Worm (Caenorhabditis elegans) whole organism, young adult: ENCODE data around the gene R07E5.15.
A peak's percentile ranks its signal among the peaks of the same experiment; 100 is the strongest.

ENCODE experiments used
- B0019.2 ChIP-seq: fragments of 200-800 bp; sonication (Bioruptor generic); conservative IDR thresholded peaks from 2 replicates; pipeline ENCODE4 v1.3.6; 2022; ENCODE audit warnings: missing genetic modification reagents, missing genetic modification characterization, missing compliant biosample characterization
- B0261.1 ChIP-seq: sonication (generic microtip); optimal IDR thresholded peaks from 2 replicates; lab custom pipeline; 2016; ENCODE audit warnings: mild to moderate bottlenecking, missing genetic modification characterization, moderate library complexity, missing compliant biosample characterization
- C06A6.2 ChIP-seq: fragments of 200-800 bp; sonication (Bioruptor generic); conservative IDR thresholded peaks from 2 replicates; pipeline ENCODE4 v1.3.6; 2022; ENCODE audit warnings: missing genetic modification characterization, missing compliant biosample characterization
- C17E4.6 ChIP-seq: fragments of 200-800 bp; sonication (Bioruptor generic); IDR thresholded peaks from 2 replicates; pipeline ENCODE4 v1.3.6; 2022; ENCODE audit warnings: missing genetic modification reagents, missing genetic modification characterization, missing compliant biosample characterization
- F10E7.11 ChIP-seq: sonication (generic microtip); optimal IDR thresholded peaks from 2 replicates; lab custom pipeline; 2017; ENCODE audit warnings: mild to moderate bottlenecking, missing genetic modification characterization, moderate library complexity, missing compliant biosample characterization
- F22D6.2 ChIP-seq: sonication (generic microtip); optimal IDR thresholded peaks from 2 replicates; lab custom pipeline; 2016; ENCODE audit warnings: mild to moderate bottlenecking, missing genetic modification characterization, missing compliant biosample characterization
- F23B12.7 ChIP-seq: sonication (generic microtip); optimal IDR thresholded peaks from 2 replicates; lab custom pipeline; 2017; ENCODE audit warnings: missing genetic modification characterization, mild to moderate bottlenecking, missing compliant biosample characterization, antibody characterized with exemption, moderate library complexity; ENCODE audit not compliant: insufficient read depth
- F39B2.1 ChIP-seq: fragments of 200-800 bp; sonication (Bioruptor generic); IDR thresholded peaks from 2 replicates; pipeline ENCODE4 v1.3.6; 2022; ENCODE audit warnings: missing genetic modification reagents, missing genetic modification characterization, missing compliant biosample characterization
- F57C9.4 ChIP-seq: sonication (generic microtip); optimal IDR thresholded peaks from 2 replicates; lab custom pipeline; 2017; ENCODE audit warnings: mild to moderate bottlenecking, missing genetic modification characterization, missing compliant biosample characterization
- T07F8.4 ChIP-seq: sonication (generic microtip); optimal IDR thresholded peaks from 2 replicates; lab custom pipeline; 2016; ENCODE audit warnings: mild to moderate bottlenecking, missing genetic modification characterization, moderate library complexity, missing compliant biosample characterization
- Y53F4B.3 ChIP-seq: fragments of 200-800 bp; sonication (Bioruptor generic); IDR thresholded peaks from 2 replicates; pipeline ENCODE4 v1.3.6; 2022; ENCODE audit warnings: missing genetic modification reagents, missing genetic modification characterization, missing compliant biosample characterization
- Y53G8AR.9 ChIP-seq: fragments of 200-800 bp; sonication (Bioruptor generic); conservative IDR thresholded peaks from 2 replicates; pipeline ENCODE4 v1.3.6; 2022; ENCODE audit warnings: missing genetic modification reagents, missing genetic modification characterization, missing compliant biosample characterization
- Y67H2A.10 ChIP-seq: fragments of 200-800 bp; sonication (Bioruptor generic); conservative IDR thresholded peaks from 2 replicates; pipeline ENCODE4 v1.3.6; 2022; ENCODE audit warnings: missing genetic modification reagents, missing genetic modification characterization, missing compliant biosample characterization
- Y79H2A.3 ChIP-seq: fragments of 200-800 bp; sonication (Bioruptor generic); conservative IDR thresholded peaks from 2 replicates; pipeline ENCODE4 v1.3.6; 2022; ENCODE audit warnings: missing genetic modification reagents, missing genetic modification characterization, missing compliant biosample characterization
- atf-7 ChIP-seq: sonication (generic microtip); optimal IDR thresholded peaks from 2 replicates; lab custom pipeline; 2017; ENCODE audit warnings: mild to moderate bottlenecking, missing genetic modification characterization, missing compliant biosample characterization
- attf-6 ChIP-seq: fragments of 200-800 bp; sonication (Bioruptor generic); IDR thresholded peaks from 2 replicates; pipeline ENCODE4 v1.3.6; 2022; ENCODE audit warnings: missing genetic modification reagents, missing genetic modification characterization, missing compliant biosample characterization
- bed-2 ChIP-seq: fragments of 200-800 bp; sonication (Bioruptor generic); IDR thresholded peaks from 2 replicates; pipeline ENCODE4 v1.3.6; 2022; ENCODE audit warnings: missing genetic modification reagents, missing genetic modification characterization, missing compliant biosample characterization
- ceh-100 ChIP-seq: fragments of 200-800 bp; sonication (Bioruptor generic); IDR thresholded peaks from 2 replicates; pipeline ENCODE4 v1.3.6; 2022; ENCODE audit warnings: missing genetic modification reagents, missing genetic modification characterization, missing compliant biosample characterization
- ceh-40 ChIP-seq: fragments of 200-800 bp; sonication (Bioruptor generic); IDR thresholded peaks from 2 replicates; pipeline ENCODE4 v1.3.6; 2022; ENCODE audit warnings: missing genetic modification characterization, missing compliant biosample characterization
- ceh-79 ChIP-seq: sonication (generic microtip); optimal IDR thresholded peaks from 2 replicates; lab custom pipeline; 2017; ENCODE audit warnings: mild to moderate bottlenecking, missing genetic modification characterization, missing compliant biosample characterization
- dpff-1 ChIP-seq: sonication (generic microtip); optimal IDR thresholded peaks from 2 replicates; lab custom pipeline; 2017; ENCODE audit warnings: mild to moderate bottlenecking, missing genetic modification characterization, missing compliant biosample characterization
- egl-18 ChIP-seq: fragments of 200-800 bp; sonication (Bioruptor generic); IDR thresholded peaks from 2 replicates; pipeline ENCODE4 v1.3.6; 2022; ENCODE audit warnings: missing genetic modification reagents, missing genetic modification characterization, missing compliant biosample characterization
- egrh-3 ChIP-seq: fragments of 200-800 bp; sonication (Bioruptor generic); IDR thresholded peaks from 2 replicates; pipeline ENCODE4 v1.3.6; 2022; ENCODE audit warnings: missing genetic modification reagents, missing genetic modification characterization, missing compliant biosample characterization
- him-1 ChIP-seq: sonication (generic microtip); optimal IDR thresholded peaks from 2 replicates; lab custom pipeline; 2016; ENCODE audit warnings: missing genotype, missing genetic modification reagents, missing genetic modification characterization, missing compliant biosample characterization
- hlh-12 ChIP-seq: sonication (generic microtip); optimal IDR thresholded peaks from 2 replicates; lab custom pipeline; 2016; ENCODE audit warnings: missing genetic modification characterization, missing compliant biosample characterization
- lag-1 ChIP-seq: fragments of 200-800 bp; sonication (Bioruptor generic); IDR thresholded peaks from 2 replicates; pipeline ENCODE4 v1.3.6; 2022; ENCODE audit warnings: missing genetic modification reagents, missing genetic modification characterization, missing compliant biosample characterization
- let-607 ChIP-seq, 2 experiments: fragments of 200-800 bp in 1 of 2; sonication (Bioruptor generic) in 1 of 2; sonication (generic microtip) in 1 of 2; optimal IDR thresholded peaks; 2 replicates each; lab custom pipeline; 2016 to 2018; ENCODE audit warnings: mild to moderate bottlenecking in 2 of 2, missing compliant biosample characterization in 2 of 2, missing genetic modification characterization in 2 of 2, moderate library complexity in 2 of 2, missing genotype in 1 of 2
- lin-35 ChIP-seq, 3 experiments: fragments of 150-350 bp in 2 of 3; sonication (generic microtip) in 1 of 3; optimal IDR thresholded peaks; 2 replicates each; lab custom pipeline; 2014 to 2018; ENCODE audit warnings: missing biosample characterization in 3 of 3, missing genetic modification characterization in 3 of 3, missing genetic modification reagents in 3 of 3
- lir-1 ChIP-seq: fragments of 200-800 bp; sonication (Bioruptor generic); conservative IDR thresholded peaks from 2 replicates; pipeline ENCODE4 v1.3.6; 2022; ENCODE audit warnings: missing genetic modification reagents, missing genetic modification characterization, missing compliant biosample characterization
- madf-6 ChIP-seq: fragments of 200-800 bp; sonication (Bioruptor generic); IDR thresholded peaks from 2 replicates; pipeline ENCODE4 v1.3.6; 2022; ENCODE audit warnings: missing genetic modification reagents, missing genetic modification characterization, missing compliant biosample characterization
- mcd-1 ChIP-seq: fragments of 200-800 bp; sonication (Bioruptor generic); IDR thresholded peaks from 2 replicates; pipeline ENCODE4 v1.3.6; 2022; ENCODE audit warnings: missing genetic modification reagents, missing genetic modification characterization, missing compliant biosample characterization
- nfya-1 ChIP-seq: sonication (generic microtip); optimal IDR thresholded peaks from 2 replicates; lab custom pipeline; 2017; ENCODE audit warnings: antibody characterized with exemption, missing compliant biosample characterization, missing genetic modification characterization, borderline replicate concordance; ENCODE audit not compliant: insufficient read depth
- nfyb-1 ChIP-seq: fragments of 200-800 bp; sonication (Bioruptor generic); IDR thresholded peaks from 2 replicates; pipeline ENCODE4 v1.3.6; 2022; ENCODE audit warnings: missing genetic modification reagents, missing genetic modification characterization, missing compliant biosample characterization
- nhr-80 ChIP-seq: sonication (generic microtip); optimal IDR thresholded peaks from 2 replicates; lab custom pipeline; 2016; ENCODE audit warnings: missing genetic modification characterization, missing compliant biosample characterization
- pbrm-1 ChIP-seq: fragments of 200-800 bp; sonication (Bioruptor generic); IDR thresholded peaks from 2 replicates; pipeline ENCODE4 v1.3.6; 2022; ENCODE audit warnings: missing genetic modification reagents, missing genetic modification characterization, missing compliant biosample characterization
- snpc-1.3 ChIP-seq: sonication (generic microtip); optimal IDR thresholded peaks from 2 replicates; lab custom pipeline; 2017; ENCODE audit warnings: missing genetic modification characterization, mild to moderate bottlenecking, missing compliant biosample characterization, antibody characterized with exemption, moderate library complexity, missing genotype, missing genetic modification reagents; ENCODE audit not compliant: insufficient read depth
- snpc-3.4 ChIP-seq: sonication (generic microtip); optimal IDR thresholded peaks from 2 replicates; lab custom pipeline; 2017; ENCODE audit warnings: missing genetic modification characterization, mild to moderate bottlenecking, missing compliant biosample characterization, antibody characterized with exemption, moderate library complexity, missing genotype, missing genetic modification reagents
- snpc-4 ChIP-seq, 5 experiments: fragments of 150-350 bp in 1 of 5; sonication (generic microtip) in 4 of 5; optimal IDR thresholded peaks; 2 replicates each; lab custom pipeline; 2014 to 2018; ENCODE audit warnings: missing genetic modification characterization in 5 of 5, missing biosample characterization in 3 of 5, antibody characterized with exemption in 2 of 5, mild to moderate bottlenecking in 2 of 5, missing compliant biosample characterization in 2 of 5, missing genotype in 2 of 5, moderate library complexity in 2 of 5, missing genetic modification reagents in 1 of 5
- somi-1 ChIP-seq: fragments of 200-800 bp; sonication (Bioruptor generic); optimal IDR thresholded peaks from 2 replicates; lab custom pipeline; 2018; ENCODE audit warnings: mild to moderate bottlenecking, missing genetic modification characterization, missing compliant biosample characterization
- tbp1 ChIP-seq: fragments of 200-800 bp; sonication (Bioruptor generic); optimal IDR thresholded peaks from 2 replicates; lab custom pipeline; 2018; ENCODE audit warnings: mild to moderate bottlenecking, missing genetic modification characterization, missing compliant biosample characterization
- tlf-1 ChIP-seq: fragments of 200-800 bp; sonication (Bioruptor generic); optimal IDR thresholded peaks from 2 replicates; lab custom pipeline; 2018; ENCODE audit warnings: mild to moderate bottlenecking, missing genetic modification characterization, missing compliant biosample characterization
- zim-3 ChIP-seq: sonication (generic microtip); optimal IDR thresholded peaks from 2 replicates; lab custom pipeline; 2017; ENCODE audit warnings: mild to moderate bottlenecking, missing genetic modification characterization, moderate library complexity, missing compliant biosample characterization
- ztf-18 ChIP-seq: sonication (generic microtip); optimal IDR thresholded peaks from 2 replicates; lab custom pipeline; 2016; ENCODE audit warnings: missing genotype, mild to moderate bottlenecking, missing genetic modification characterization, missing compliant biosample characterization
- ztf-26 ChIP-seq: sonication (generic microtip); optimal IDR thresholded peaks from 2 replicates; lab custom pipeline; 2017; ENCODE audit warnings: missing genetic modification characterization, missing compliant biosample characterization
- ztf-28 ChIP-seq: fragments of 200-800 bp; sonication (Bioruptor generic); IDR thresholded peaks from 2 replicates; pipeline ENCODE4 v1.3.6; 2022; ENCODE audit warnings: missing genetic modification reagents, missing genetic modification characterization, missing compliant biosample characterization
- ztf-6 ChIP-seq: fragments of 200-800 bp; sonication (Bioruptor generic); IDR thresholded peaks from 2 replicates; pipeline ENCODE4 v1.3.6; 2022; ENCODE audit warnings: missing genetic modification reagents, missing genetic modification characterization, missing compliant biosample characterization

The R07E5.15 gene

DNA sequence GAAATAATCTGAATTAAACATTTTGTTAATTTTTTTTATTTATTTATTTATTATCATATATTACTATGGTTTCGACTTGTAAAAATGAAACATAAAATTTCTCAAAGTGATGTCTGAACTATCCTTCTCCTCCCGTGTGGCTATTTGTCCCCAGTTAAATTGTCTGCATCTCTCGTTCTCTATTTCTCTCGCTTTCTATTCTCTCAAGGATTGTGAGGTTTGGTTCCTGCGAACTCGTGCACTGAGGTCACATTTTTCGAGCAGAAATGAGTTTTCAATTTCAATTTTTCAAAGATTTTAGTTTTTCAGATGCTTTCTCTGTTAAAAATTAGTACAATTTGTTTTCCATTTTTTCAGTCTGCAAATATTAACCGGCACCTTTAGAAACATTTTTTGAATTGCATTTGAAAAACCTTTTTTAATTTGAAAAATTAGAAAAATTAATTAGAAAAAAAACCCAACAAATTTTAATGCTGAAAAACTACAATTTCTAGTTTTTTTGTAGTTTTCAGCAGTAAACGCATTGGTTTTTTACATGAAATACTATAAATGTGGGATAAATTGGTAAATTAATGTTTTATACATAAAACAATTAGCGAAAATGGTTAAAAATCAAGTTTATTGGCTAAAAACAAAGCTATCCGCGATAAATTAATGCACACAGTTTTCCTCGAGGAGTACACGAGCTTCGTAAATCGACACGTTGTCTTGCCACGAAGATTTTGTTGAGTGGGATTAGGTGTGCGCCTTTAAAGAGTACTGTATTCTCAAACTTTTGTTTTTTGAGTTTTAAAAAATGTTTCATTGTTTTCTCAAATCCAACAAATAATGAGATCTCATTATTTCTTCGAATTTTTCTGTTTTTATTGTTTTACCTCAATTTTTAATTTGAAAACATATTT lies 11.1 kb downstream of the R07E5.15 start (continued):
- TF ChIP-seq let-607 (tag; optimal IDR thresholded peaks at IDR 0.05; lab: Kevin White, UChicago): no peak
- no peak for TF ChIP-seq F57C9.4 (tag; lab: Kevin White, UChicago)
- no peak for TF ChIP-seq zim-3 (tag; lab: Kevin White, UChicago)
- TF ChIP-seq Y79H2A.3 (GFP tag; lab: Robert Waterston, UW): no peak
- TF ChIP-seq B0019.2 (GFP tag; lab: Robert Waterston, UW): peak; percentile 90
- no peak for TF ChIP-seq atf-7 (tag; lab: Kevin White, UChicago)
- peak; percentile 55 for TF ChIP-seq snpc-3.4 (tag; lab: Kevin White, UChicago)
- no peak for TF ChIP-seq attf-6 (GFP tag; lab: Robert Waterston, UW)
- no peak for TF ChIP-seq ztf-26
- TF ChIP-seq dpff-1: no peak
- TF ChIP-seq tlf-1 (GFP tag; lab: Kevin White, UChicago): no peak
- peak; percentile 33 for TF ChIP-seq nhr-80 (tag; lab: Kevin White, UChicago)
- TF ChIP-seq lin-35 (GFP tag; optimal IDR thresholded peaks at IDR 0.05; lab: Kevin White, UChicago): no peak
- no peak for TF ChIP-seq nfyb-1 (GFP tag; lab: Robert Waterston, UW)
- no peak for TF ChIP-seq egrh-3
- peak; percentile 21 for TF ChIP-seq F23B12.7 (tag; lab: Kevin White, UChicago)
- no peak for TF ChIP-seq ztf-6 (GFP tag; lab: Robert Waterston, UW)
- no peak for TF ChIP-seq C17E4.6
- TF ChIP-seq F22D6.2 (tag; lab: Kevin White, UChicago): no peak
- TF ChIP-seq madf-6 (GFP tag; lab: Robert Waterston, UW): peak; percentile 48; the same call in 1 of the 2 replicates
- no peak for TF ChIP-seq ztf-28 (GFP tag; lab: Robert Waterston, UW)
- TF ChIP-seq bed-2 (GFP tag; lab: Robert Waterston, UW): no peak
- no peak for TF ChIP-seq pbrm-1 (GFP tag; lab: Robert Waterston, UW)
- TF ChIP-seq hlh-12 (tag; lab: Kevin White, UChicago): no peak
- TF ChIP-seq somi-1 (GFP tag; lab: Kevin White, UChicago): no peak
- no peak for TF ChIP-seq Y67H2A.10 (GFP tag; lab: Robert Waterston, UW)
- TF ChIP-seq Y53G8AR.9 (GFP tag; lab: Robert Waterston, UW): no peak
- TF ChIP-seq tbp1: peak; percentile 30
- peak; percentile 40 for TF ChIP-seq him-1 (tag; lab: Kevin White, UChicago)
- no peak for TF ChIP-seq snpc-1.3 (tag; lab: Kevin White, UChicago)
- TF ChIP-seq mcd-1: no peak
- no peak for TF ChIP-seq ceh-79
- no peak for TF ChIP-seq Y53F4B.3 (GFP tag; lab: Robert Waterston, UW)
- TF ChIP-seq snpc-4 (GFP tag; optimal IDR thresholded peaks at IDR 0.05; lab: Kevin White, UChicago): no peak
- peak in 2 of 4 experiments; percentile 3 to 6 for TF ChIP-seq snpc-4 (tag; optimal IDR thresholded peaks at IDR 0.05; lab: Kevin White, UChicago)
- TF ChIP-seq egl-18 (GFP tag; lab: Robert Waterston, UW): no peak
- no peak for TF ChIP-seq B0261.1 (tag; lab: Kevin White, UChicago)
- TF ChIP-seq lir-1 (GFP tag; lab: Robert Waterston, UW): no peak
- no peak for TF ChIP-seq C06A6.2 (GFP tag; lab: Robert Waterston, UW)
- no peak for TF ChIP-seq ceh-100 (GFP tag; lab: Robert Waterston, UW)
- TF ChIP-seq T07F8.4 (tag; lab: Kevin White, UChicago): no peak
- no peak for TF ChIP-seq lag-1 (GFP tag; lab: Robert Waterston, UW)
- TF ChIP-seq F39B2.1 (GFP tag; lab: Robert Waterston, UW): no peak
- TF ChIP-seq ztf-18: no peak
- no peak for TF ChIP-seq ceh-40
- TF ChIP-seq F10E7.11 (tag; lab: Kevin White, UChicago): no peak
- TF ChIP-seq nfya-1 (tag; lab: Kevin White, UChicago): no peak
